Worm (Caenorhabditis elegans): ENCODE measurements around the gene mfsd-11.

DNA sequence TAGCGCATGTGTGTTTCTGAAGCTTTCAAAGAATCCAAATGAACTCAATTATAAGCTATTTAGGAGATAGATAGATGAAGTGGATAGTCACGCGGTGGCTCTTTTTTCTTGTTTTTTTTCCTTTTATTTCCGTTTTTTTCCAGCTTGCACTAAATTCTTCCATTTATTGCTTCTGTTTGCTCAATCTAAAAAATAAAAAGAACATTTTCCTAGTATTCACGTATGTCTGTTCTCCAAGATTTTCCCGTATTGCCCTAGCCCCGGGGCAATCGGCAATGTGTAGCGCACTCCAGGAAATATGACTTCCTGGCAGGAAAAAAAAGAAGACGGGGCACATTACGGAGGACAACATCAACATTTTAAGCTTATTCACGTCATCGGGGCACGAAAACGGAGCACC lies 47.9 kb upstream of the mfsd-11 start:
- TF ChIP-seq him-1 (tag; optimal IDR thresholded peaks at IDR 0.05), result no peak
- TF ChIP-seq dao-5 (tag; optimal IDR thresholded peaks at IDR 0.05), result no peak

Data from whole organism, L4/young adult.